Fruit fly (Drosophila melanogaster): Measurements from ENCODE around the gene CG7341.

CG7341 gene

dm6 chr3L:18088027-18088426 lies 24.7 kb upstream of the CG7341 start (continued):
- TF ChIP-seq sc (optimal IDR thresholded peaks at IDR 0.05) (no peak), sc (GFP tag; optimal IDR thresholded peaks at IDR 0.05) (no peak), kni (GFP tag; optimal IDR thresholded peaks at IDR 0.05) (no peak), gsb-n (tag; optimal IDR thresholded peaks at IDR 0.05) (peak; percentile 25), Jarid2 (GFP tag; optimal IDR thresholded peaks at IDR 0.05) (peak; percentile 20), slbo (GFP tag; IDR thresholded peaks at IDR 0.05) (no peak), BEAF-32 (GFP tag; optimal IDR thresholded peaks at IDR 0.05) (peak; percentile 43), vvl (GFP tag; IDR thresholded peaks at IDR 0.05) (no peak; the same call in 1 of the 2 replicates), Ravus (GFP tag; IDR thresholded peaks at IDR 0.05) (no peak), abd-A (tag; optimal IDR thresholded peaks at IDR 0.05) (no peak), pfk (GFP tag; optimal IDR thresholded peaks at IDR 0.05) (no peak), CTCF (GFP tag; optimal IDR thresholded peaks at IDR 0.05) (peak; percentile 68), CG8089 (GFP tag; optimal IDR thresholded peaks at IDR 0.05) (no peak), Gsc (GFP tag; IDR thresholded peaks at IDR 0.05) (no peak), CG14014 (GFP tag; IDR thresholded peaks at IDR 0.05) (no peak), CG7556 (GFP tag; optimal IDR thresholded peaks at IDR 0.05) (no peak), CG6689 (GFP tag; IDR thresholded peaks at IDR 0.05) (no peak), Max (GFP tag; optimal IDR thresholded peaks at IDR 0.05) (no peak), CG10979 (tag; optimal IDR thresholded peaks at IDR 0.05) (no peak), CG9797 (GFP tag; optimal IDR thresholded peaks at IDR 0.05) (no peak), Sry-β (GFP tag; optimal IDR thresholded peaks at IDR 0.05) (no peak), stc (GFP tag; IDR thresholded peaks at IDR 0.05) (no peak), HmgZ (tag; optimal IDR thresholded peaks at IDR 0.05) (peak; percentile 4), grn (GFP tag; optimal IDR thresholded peaks at IDR 0.05) (no peak), CG10366 (GFP tag; IDR thresholded peaks at IDR 0.05) (no peak), p53 (GFP tag; optimal IDR thresholded peaks at IDR 0.05) (no peak), MESR4 (GFP tag; optimal IDR thresholded peaks at IDR 0.05) (no peak), CG5180 (GFP tag; optimal IDR thresholded peaks at IDR 0.05) (no peak), Opbp (GFP tag; IDR thresholded peaks at IDR 0.05; ENCODE audit: partially characterized antibody) (peak; percentile 73), E2f2 (GFP tag; IDR thresholded peaks at IDR 0.05) (peak; percentile 33; the same call in 1 of the 2 replicates), CG17912 (GFP tag; optimal IDR thresholded peaks at IDR 0.05) (no peak), dan (GFP tag; IDR thresholded peaks at IDR 0.05) (no peak), Hr3 (GFP tag; optimal IDR thresholded peaks at IDR 0.05) (no peak), ato (GFP tag; IDR thresholded peaks at IDR 0.05; ENCODE audit: partially characterized antibody) (no peak), CG32532 (GFP tag; IDR thresholded peaks at IDR 0.05) (no peak), H2.0 (GFP tag; IDR thresholded peaks at IDR 0.05) (no peak), CG3995 (GFP tag; optimal IDR thresholded peaks at IDR 0.05) (no peak), CG2199 (GFP tag; IDR thresholded peaks at IDR 0.05) (peak; percentile 96), ci (GFP tag; IDR thresholded peaks at IDR 0.05) (peak; percentile 55; the same call in 2 of the 3 replicates), chinmo (GFP tag; IDR thresholded peaks at IDR 0.05; ENCODE audit: partially characterized antibody) (peak; percentile 97), Gug (GFP tag; IDR thresholded peaks at IDR 0.05) (no peak; the same call in 3 of the 4 replicates), wek (GFP tag; optimal IDR thresholded peaks at IDR 0.05) (no peak), Ssrp (tag; optimal IDR thresholded peaks at IDR 0.05) (no peak), gt (GFP tag; IDR thresholded peaks at IDR 0.05) (no peak), insv (GFP tag; optimal IDR thresholded peaks at IDR 0.05) (no peak), ken (GFP tag; IDR thresholded peaks at IDR 0.05) (no peak), sqz (GFP tag; optimal IDR thresholded peaks at IDR 0.05) (no peak), CG33213 (GFP tag; optimal IDR thresholded peaks at IDR 0.05) (no peak), CG14441 (GFP tag; IDR thresholded peaks at IDR 0.05) (no peak), CG18764 (GFP tag; optimal IDR thresholded peaks at IDR 0.05) (no peak), CG12155 (GFP tag; optimal IDR thresholded peaks at IDR 0.05) (no peak), dmrt11E (tag; optimal IDR thresholded peaks at IDR 0.05) (no peak), bbx (GFP tag; IDR thresholded peaks at IDR 0.05; ENCODE audit: partially characterized antibody) (peak; percentile 71)

All from whole organism, embryonic.